Fruit fly (Drosophila melanogaster) whole organism, embryonic: ENCODE results near the gene Sap30.
A peak's percentile ranks its signal among the peaks of the same experiment; 100 is the strongest.

Experiments used
- Atf3 ChIP-seq: fragments of 200-800 bp; sonication (Bioruptor generic); optimal IDR thresholded peaks from 3 replicates; lab custom pipeline; 2016; ENCODE audit warnings: missing biosample characterization, missing genetic modification characterization
- CG10267 ChIP-seq: fragments of 200-800 bp; sonication (Bioruptor generic); optimal IDR thresholded peaks from 2 replicates; lab custom pipeline; 2018; ENCODE audit warnings: missing biosample characterization, mild to moderate bottlenecking, missing genetic modification characterization, moderate library complexity
- CG11456 ChIP-seq: fragments of 200-800 bp; sonication (Bioruptor generic); IDR thresholded peaks from 3 replicates; pipeline ENCODE4 v1.3.6; 2022; ENCODE audit warnings: missing biosample characterization, missing genetic modification characterization
- CG12104 ChIP-seq: fragments of 200-800 bp; sonication (Bioruptor generic); optimal IDR thresholded peaks from 3 replicates; lab custom pipeline; 2016; ENCODE audit warnings: missing biosample characterization, missing genetic modification characterization
- CG12155 ChIP-seq: fragments of 200-800 bp; sonication (Bioruptor generic); optimal IDR thresholded peaks from 3 replicates; lab custom pipeline; 2016; ENCODE audit warnings: missing biosample characterization, missing genetic modification characterization
- CG14710 ChIP-seq: fragments of 200-800 bp; sonication (Bioruptor generic); optimal IDR thresholded peaks from 3 replicates; lab custom pipeline; 2019; ENCODE audit warnings: missing biosample characterization, mild to moderate bottlenecking, missing genetic modification characterization, moderate library complexity
- CG1603 ChIP-seq: fragments of 200-800 bp; sonication (Bioruptor generic); optimal IDR thresholded peaks from 2 replicates; lab custom pipeline; 2019; ENCODE audit warnings: missing biosample characterization, mild to moderate bottlenecking, missing genetic modification characterization, moderate library complexity
- CG16813 ChIP-seq: fragments of 200-800 bp; sonication (Bioruptor generic); IDR thresholded peaks from 3 replicates; pipeline ENCODE4 v1.3.6; 2022; ENCODE audit warnings: missing biosample characterization, missing genetic modification characterization; ENCODE audit not compliant: partially characterized antibody
- CG17186 ChIP-seq: fragments of 200-800 bp; sonication (Bioruptor generic); optimal IDR thresholded peaks from 3 replicates; lab custom pipeline; 2017; ENCODE audit warnings: missing biosample characterization, missing genetic modification reagents, missing genetic modification characterization
- CG17612 ChIP-seq: fragments of 200-800 bp; sonication (Bioruptor generic); IDR thresholded peaks from 2 replicates; pipeline ENCODE4 v1.3.6; 2022; ENCODE audit warnings: missing biosample characterization, missing genetic modification characterization
- CG17829 ChIP-seq: fragments of 200-800 bp; optimal IDR thresholded peaks from 2 replicates; lab custom pipeline; 2019; ENCODE audit warnings: missing biosample characterization, mild to moderate bottlenecking, missing genetic modification characterization, moderate library complexity
- CG31365 ChIP-seq: fragments of 200-800 bp; sonication (Bioruptor generic); optimal IDR thresholded peaks from 2 replicates; lab custom pipeline; 2018; ENCODE audit warnings: missing biosample characterization, mild to moderate bottlenecking, missing genetic modification characterization
- CG32772 ChIP-seq: fragments of 200-800 bp; sonication (Bioruptor generic); IDR thresholded peaks from 2 replicates; pipeline ENCODE4 v1.3.6; 2022; ENCODE audit warnings: missing biosample characterization, missing genetic modification characterization
- CG33213 ChIP-seq: fragments of 200-800 bp; sonication (Bioruptor generic); optimal IDR thresholded peaks from 3 replicates; lab custom pipeline; 2016; ENCODE audit warnings: missing biosample characterization, missing genetic modification characterization
- CG42726 ChIP-seq: fragments of 200-800 bp; sonication (Bioruptor generic); IDR thresholded peaks from 2 replicates; pipeline ENCODE4 v1.3.6; 2022; ENCODE audit warnings: missing biosample characterization, missing genetic modification characterization; ENCODE audit not compliant: partially characterized antibody
- CG4730 ChIP-seq: fragments of 200-800 bp; sonication (Bioruptor generic); IDR thresholded peaks from 2 replicates; pipeline ENCODE4 v1.3.6; 2022; ENCODE audit warnings: missing biosample characterization, missing genetic modification characterization
- CG5953 ChIP-seq: fragments of 200-800 bp; sonication (Bioruptor generic); IDR thresholded peaks from 2 replicates; pipeline ENCODE4 v1.3.6; 2022; ENCODE audit warnings: missing biosample characterization, missing genetic modification characterization
- CG7357 ChIP-seq: fragments of 200-800 bp; sonication (Bioruptor generic); IDR thresholded peaks from 3 replicates; pipeline ENCODE4 v1.3.6; 2022; ENCODE audit warnings: missing biosample characterization, missing genetic modification characterization
- CG7963 ChIP-seq: fragments of 200-800 bp; sonication (Bioruptor generic); IDR thresholded peaks from 3 replicates; pipeline ENCODE4 v1.3.6; 2022; ENCODE audit warnings: missing biosample characterization, missing genetic modification characterization; ENCODE audit not compliant: partially characterized antibody
- CG8089 ChIP-seq: fragments of 200-800 bp; sonication (Bioruptor generic); optimal IDR thresholded peaks from 3 replicates; lab custom pipeline; 2016; ENCODE audit warnings: missing biosample characterization, missing genetic modification characterization
- CHES-1-like ChIP-seq: fragments of 200-800 bp; sonication (Bioruptor generic); optimal IDR thresholded peaks from 2 replicates; lab custom pipeline; 2016; ENCODE audit warnings: missing biosample characterization, missing genetic modification characterization
- CTCF ChIP-seq: fragments of 200-800 bp; sonication (Bioruptor generic); optimal IDR thresholded peaks from 2 replicates; lab custom pipeline; 2017; ENCODE audit warnings: missing biosample characterization, mild to moderate bottlenecking, missing genetic modification characterization, moderate library complexity
- Dref ChIP-seq: fragments of 200-800 bp; sonication (Bioruptor generic); IDR thresholded peaks from 2 replicates; pipeline ENCODE4 v1.3.6; 2022; ENCODE audit warnings: missing biosample characterization, missing genetic modification characterization
- Ets97D ChIP-seq: fragments of 200-800 bp; sonication (Bioruptor generic); optimal IDR thresholded peaks from 3 replicates; lab custom pipeline; 2016; ENCODE audit warnings: missing biosample characterization, missing genetic modification characterization
- Fer2 ChIP-seq: fragments of 200-800 bp; sonication (Bioruptor generic); optimal IDR thresholded peaks from 2 replicates; lab custom pipeline; 2018; ENCODE audit warnings: missing biosample characterization, mild to moderate bottlenecking, missing genetic modification characterization, moderate library complexity
- HLH4C ChIP-seq: fragments of 200-800 bp; sonication (Bioruptor generic); IDR thresholded peaks from 3 replicates; pipeline ENCODE4 v1.3.6; 2022; ENCODE audit warnings: missing biosample characterization, missing genetic modification characterization; ENCODE audit not compliant: partially characterized antibody
- Max ChIP-seq: fragments of 200-800 bp; sonication (Bioruptor generic); optimal IDR thresholded peaks from 2 replicates; lab custom pipeline; 2016; ENCODE audit warnings: missing biosample characterization, mild to moderate bottlenecking, missing genetic modification characterization
- Mes4 ChIP-seq: fragments of 200-800 bp; sonication (Bioruptor generic); optimal IDR thresholded peaks from 2 replicates; lab custom pipeline; 2016; ENCODE audit warnings: missing biosample characterization, missing genetic modification characterization
- Mrtf ChIP-seq: fragments of 200-800 bp; sonication (Bioruptor generic); IDR thresholded peaks from 3 replicates; pipeline ENCODE4 v1.3.6; 2022; ENCODE audit warnings: missing biosample characterization, missing genetic modification characterization
- PHDP ChIP-seq: fragments of 200-800 bp; sonication (Bioruptor generic); optimal IDR thresholded peaks from 3 replicates; lab custom pipeline; 2018; ENCODE audit warnings: missing biosample characterization, mild to moderate bottlenecking, missing genetic modification characterization, moderate library complexity
- Rx ChIP-seq: fragments of 200-800 bp; sonication (Bioruptor generic); IDR thresholded peaks from 2 replicates; pipeline ENCODE4 v1.3.6; 2022; ENCODE audit warnings: missing biosample characterization, missing genetic modification characterization
- Sin3A ChIP-seq: fragments of >200 bp; optimal IDR thresholded peaks from 2 replicates; lab custom pipeline; 2018
- Sry-β ChIP-seq: fragments of 200-800 bp; sonication (Bioruptor generic); optimal IDR thresholded peaks from 2 replicates; lab custom pipeline; 2018; ENCODE audit warnings: missing biosample characterization, mild to moderate bottlenecking, missing genetic modification characterization, moderate library complexity
- Sry-δ ChIP-seq: fragments of 200-800 bp; sonication (Bioruptor generic); optimal IDR thresholded peaks from 2 replicates; lab custom pipeline; 2016; ENCODE audit warnings: missing biosample characterization, missing genetic modification characterization
- Stat92E ChIP-seq, 3 experiments: fragments of >200 bp in 2 of 3; fragments of 200-800 bp in 1 of 3; sonication (Bioruptor generic) in 1 of 3; optimal IDR thresholded peaks; 2 replicates each; lab custom pipeline; 2017 to 2019; ENCODE audit warnings: missing biosample characterization in 3 of 3, missing genetic modification characterization in 3 of 3, mild to moderate bottlenecking in 1 of 3, moderate library complexity in 1 of 3
- Xrp1 ChIP-seq: fragments of 200-800 bp; sonication (Bioruptor generic); IDR thresholded peaks from 2 replicates; pipeline ENCODE4 v1.3.6; 2022; ENCODE audit warnings: missing biosample characterization, missing genetic modification characterization
- ato ChIP-seq: fragments of 200-800 bp; sonication (Bioruptor generic); IDR thresholded peaks from 2 replicates; pipeline ENCODE4 v1.3.6; 2022; ENCODE audit warnings: missing biosample characterization, missing genetic modification characterization; ENCODE audit not compliant: partially characterized antibody
- exex ChIP-seq: fragments of 200-800 bp; sonication (Bioruptor generic); optimal IDR thresholded peaks from 4 replicates; lab custom pipeline; 2018; ENCODE audit warnings: missing biosample characterization, mild to moderate bottlenecking, missing genetic modification characterization, moderate library complexity
- fu2 ChIP-seq: fragments of 200-800 bp; sonication (Bioruptor generic); optimal IDR thresholded peaks from 2 replicates; lab custom pipeline; 2016; ENCODE audit warnings: missing biosample characterization, missing genetic modification characterization
- gcm2 ChIP-seq: fragments of 200-800 bp; sonication (Bioruptor generic); optimal IDR thresholded peaks from 2 replicates; lab custom pipeline; 2016; ENCODE audit warnings: missing biosample characterization, missing genetic modification characterization
- gro ChIP-seq: fragments of 200-800 bp; sonication (Bioruptor generic); optimal IDR thresholded peaks from 2 replicates; lab custom pipeline; 2016; ENCODE audit warnings: missing biosample characterization, missing genetic modification characterization
- hb ChIP-seq: fragments of 200-800 bp; sonication (Bioruptor generic); IDR thresholded peaks from 3 replicates; pipeline ENCODE4 v1.3.6; 2022; ENCODE audit warnings: missing biosample characterization, missing genetic modification characterization; ENCODE audit not compliant: partially characterized antibody
- nerfin-2 ChIP-seq: fragments of 200-800 bp; sonication (Bioruptor generic); IDR thresholded peaks from 2 replicates; pipeline ENCODE4 v1.3.6; 2022; ENCODE audit warnings: missing biosample characterization, missing genetic modification characterization; ENCODE audit not compliant: partially characterized antibody
- pros ChIP-seq: fragments of 200-800 bp; sonication (Bioruptor generic); optimal IDR thresholded peaks from 3 replicates; lab custom pipeline; 2019; ENCODE audit warnings: missing biosample characterization, mild to moderate bottlenecking, missing genetic modification characterization, moderate library complexity
- row ChIP-seq: fragments of 200-800 bp; sonication (Bioruptor generic); IDR thresholded peaks from 3 replicates; pipeline ENCODE4 v1.3.6; 2022; ENCODE audit warnings: missing biosample characterization, missing genetic modification characterization
- run ChIP-seq: fragments of 200-800 bp; sonication (Bioruptor generic); optimal IDR thresholded peaks from 3 replicates; lab custom pipeline; 2018; ENCODE audit warnings: missing biosample characterization, mild to moderate bottlenecking, missing genetic modification characterization
- shn ChIP-seq: fragments of 200-800 bp; sonication (Bioruptor generic); optimal IDR thresholded peaks from 3 replicates; lab custom pipeline; 2016; ENCODE audit warnings: missing biosample characterization, missing genetic modification characterization
- so ChIP-seq: fragments of 200-800 bp; sonication (Bioruptor generic); IDR thresholded peaks from 3 replicates; pipeline ENCODE4 v1.3.6; 2022; ENCODE audit warnings: missing biosample characterization, missing genetic modification characterization
- tna ChIP-seq: fragments of 200-800 bp; sonication (Bioruptor generic); IDR thresholded peaks from 2 replicates; pipeline ENCODE4 v1.3.6; 2022; ENCODE audit warnings: missing biosample characterization, missing genetic modification characterization; ENCODE audit not compliant: partially characterized antibody
- toy ChIP-seq: fragments of 200-800 bp; sonication (Bioruptor generic); IDR thresholded peaks from 2 replicates; pipeline ENCODE4 v1.3.6; 2022; ENCODE audit warnings: missing biosample characterization, missing genetic modification characterization
- trem ChIP-seq: fragments of 200-800 bp; optimal IDR thresholded peaks from 3 replicates; lab custom pipeline; 2019; ENCODE audit warnings: missing biosample characterization, mild to moderate bottlenecking, missing genetic modification characterization, moderate library complexity
- wor ChIP-seq: fragments of 200-800 bp; sonication (Bioruptor generic); IDR thresholded peaks from 2 replicates; pipeline ENCODE4 v1.3.6; 2022; ENCODE audit warnings: missing biosample characterization, missing genetic modification characterization

The Sap30 gene

DNA sequence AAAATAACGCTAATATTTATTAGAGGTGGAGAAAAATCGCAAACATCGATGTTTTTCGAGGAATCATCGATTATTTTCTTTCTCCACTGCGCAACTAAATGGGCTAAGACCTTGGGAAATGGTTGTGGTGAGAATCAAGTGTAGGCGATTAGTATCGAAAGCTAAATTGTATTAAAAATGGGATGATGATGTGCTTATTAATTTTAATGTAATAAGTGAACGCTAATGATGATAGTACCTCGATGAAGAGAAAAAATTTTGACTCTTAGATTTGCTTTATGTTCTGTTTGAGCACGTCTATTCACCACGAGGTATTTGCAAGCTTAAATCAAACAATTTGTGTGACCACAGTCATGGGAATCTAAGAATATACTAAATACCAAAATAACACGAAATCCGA lies 16.2 kb downstream of the Sap30 start, which contains the start of the genes Rai1 and CG13005 (continued):
- TF ChIP-seq Rx, result no peak
- TF ChIP-seq HLH4C (GFP tag; lab: Robert Waterston, UW), result peak; percentile 81
- TF ChIP-seq Mrtf, result no peak
- TF ChIP-seq hb (GFP tag; lab: Robert Waterston, UW), result peak; percentile 76
- no peak for TF ChIP-seq gcm2 (GFP tag; lab: Kevin White, UChicago)
- no peak for TF ChIP-seq PHDP (tag; lab: Kevin White, UChicago)
- peak; percentile 5 for TF ChIP-seq CG17186 (GFP tag; lab: Kevin White, UChicago)
- peak; percentile 55 for TF ChIP-seq Ets97D (GFP tag; lab: Kevin White, UChicago)
- TF ChIP-seq CG17829 (tag; lab: Kevin White, UChicago), result peak; percentile 29
- TF ChIP-seq CG7963 (GFP tag; lab: Robert Waterston, UW), result peak; percentile 59; the same call in 2 of the 3 replicates
- TF ChIP-seq toy, result no peak
- peak; percentile 30 for TF ChIP-seq gro (GFP tag; lab: Kevin White, UChicago)
- TF ChIP-seq row (GFP tag; lab: Robert Waterston, UW), result 0 out of 3 replicates have a peak, but pooled peaks have one; percentile 33
- TF ChIP-seq CG32772, result no peak
- no peak for TF ChIP-seq pros (GFP tag; lab: Kevin White, UChicago)
- TF ChIP-seq CG12155 (GFP tag; lab: Kevin White, UChicago), result no peak
- no peak for TF ChIP-seq wor (GFP tag; lab: Robert Waterston, UW)
- no peak for TF ChIP-seq Sry-β (GFP tag; lab: Kevin White, UChicago)
- no peak for TF ChIP-seq CG11456 (GFP tag; lab: Robert Waterston, UW)
- TF ChIP-seq exex (tag; lab: Kevin White, UChicago), result no peak
- TF ChIP-seq CG12104 (GFP tag; lab: Kevin White, UChicago), result no peak
- no peak for TF ChIP-seq CG33213 (GFP tag; lab: Kevin White, UChicago)
- no peak for TF ChIP-seq CG31365 (tag; lab: Kevin White, UChicago)
- TF ChIP-seq Dref, result peak; percentile 72
- peak; percentile 67; the same call in 1 of the 2 replicates for TF ChIP-seq CG42726 (GFP tag; lab: Robert Waterston, UW)
- TF ChIP-seq shn (GFP tag; lab: Kevin White, UChicago), result no peak
- no peak for TF ChIP-seq Atf3 (GFP tag; lab: Kevin White, UChicago)
- TF ChIP-seq CG4730 (GFP tag; lab: Robert Waterston, UW), result no peak
- peak; percentile 73 for TF ChIP-seq tna (GFP tag; lab: Robert Waterston, UW)
- no peak for TF ChIP-seq CG17612 (GFP tag; lab: Robert Waterston, UW)
- no peak for TF ChIP-seq so
- peak; percentile 3 for TF ChIP-seq CG10267 (tag; lab: Kevin White, UChicago)
- peak; percentile 72 for TF ChIP-seq nerfin-2
- TF ChIP-seq trem (tag; lab: Kevin White, UChicago), result peak; percentile 34
- peak; percentile 72 for TF ChIP-seq ato (GFP tag; lab: Robert Waterston, UW)
- TF ChIP-seq Sin3A, result peak; percentile 26
- peak; percentile 28 for TF ChIP-seq CG1603 (tag; lab: Kevin White, UChicago)
- peak; percentile 80 for TF ChIP-seq CG16813
- TF ChIP-seq CG5953 (GFP tag; lab: Robert Waterston, UW), result no peak
- no peak for TF ChIP-seq fu2 (GFP tag; lab: Kevin White, UChicago)
- peak; percentile 53; the same call in 1 of the 3 replicates for TF ChIP-seq CG7357
- no peak for TF ChIP-seq CG8089 (GFP tag; lab: Kevin White, UChicago)
- no peak for TF ChIP-seq Xrp1
- peak in 1 of 3 experiments; percentile 55 for TF ChIP-seq Stat92E (GFP tag; optimal IDR thresholded peaks at IDR 0.05; lab: Kevin White, UChicago)
- TF ChIP-seq CTCF, result no peak
- TF ChIP-seq CHES-1-like (GFP tag; lab: Kevin White, UChicago), result no peak
- TF ChIP-seq Sry-δ (GFP tag; lab: Kevin White, UChicago), result peak; percentile 88
- TF ChIP-seq Fer2, result no peak
- TF ChIP-seq Max (GFP tag; lab: Kevin White, UChicago), result no peak
- peak; percentile 29 for TF ChIP-seq CG14710
- no peak for TF ChIP-seq run (tag; lab: Kevin White, UChicago)
- no peak for TF ChIP-seq Mes4 (GFP tag; lab: Kevin White, UChicago)
